Worm (Caenorhabditis elegans): ENCODE data around the gene sma-3.

DNA sequence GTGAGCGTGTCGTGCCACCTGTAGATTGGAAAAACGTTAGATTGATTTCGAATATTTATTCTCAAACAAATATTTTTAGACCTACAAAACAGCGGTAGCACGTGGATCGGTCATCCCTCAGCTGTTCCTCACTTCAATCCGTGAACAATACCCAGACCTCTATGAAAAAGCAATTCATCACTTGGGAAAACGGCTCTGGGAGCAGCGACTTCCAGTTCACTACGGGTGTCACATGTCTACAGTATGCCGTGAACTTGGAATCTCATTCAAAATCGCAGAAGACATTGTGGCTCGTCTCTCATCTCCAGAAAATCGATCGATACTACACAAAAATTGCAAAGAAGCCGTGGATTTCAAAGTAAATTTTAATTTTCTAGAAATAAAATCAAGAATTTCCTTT lies 40.7 kb upstream of the sma-3 start:
- TF ChIP-seq him-1 (tag; optimal IDR thresholded peaks at IDR 0.05) (no peak), dao-5 (tag; optimal IDR thresholded peaks at IDR 0.05) (no peak)
